Worm (Caenorhabditis elegans) whole organism, L2 larva: ENCODE data around the gene T14G11.1.

ENCODE experiments used
- R02D3.7 ChIP-seq: fragments of 150-350 bp; optimal IDR thresholded peaks from 2 replicates; lab custom pipeline; 2014; ENCODE audit warnings: missing biosample characterization, missing genetic modification characterization
- Y55F3AM.14 ChIP-seq: fragments of 200-800 bp; sonication (Bioruptor generic); optimal IDR thresholded peaks from 2 replicates; lab custom pipeline; 2018; ENCODE audit warnings: mild to moderate bottlenecking, missing genetic modification characterization, missing compliant biosample characterization
- ZK546.5 ChIP-seq: sonication (generic microtip); optimal IDR thresholded peaks from 2 replicates; lab custom pipeline; 2017; ENCODE audit warnings: missing biosample characterization, missing genetic modification characterization
- aly-2 ChIP-seq: fragments of 150-350 bp; optimal IDR thresholded peaks from 2 replicates; lab custom pipeline; 2014; ENCODE audit warnings: missing biosample characterization, missing genetic modification characterization
- ama-1 ChIP-seq: fragments of 150-350 bp; optimal IDR thresholded peaks from 2 replicates; lab custom pipeline; 2018; ENCODE audit warnings: inconsistent platforms
- dmd-4 ChIP-seq: sonication (generic microtip); optimal IDR thresholded peaks from 2 replicates; lab custom pipeline; 2017; ENCODE audit warnings: missing biosample characterization, missing genetic modification characterization
- egl-27 ChIP-seq: sonication (generic microtip); optimal IDR thresholded peaks from 3 replicates; lab custom pipeline; 2017; ENCODE audit warnings: missing biosample characterization, missing genetic modification reagents, missing genetic modification characterization
- mdl-1 ChIP-seq, 2 experiments: fragments of 150-350 bp in 1 of 2; sonication (generic microtip) in 1 of 2; optimal IDR thresholded peaks; 2 replicates each; lab custom pipeline; 2017; ENCODE audit warnings: missing biosample characterization in 2 of 2, missing genetic modification characterization in 2 of 2
- unc-39 ChIP-seq: fragments of 150-350 bp; optimal IDR thresholded peaks from 2 replicates; lab custom pipeline; 2014; ENCODE audit warnings: missing biosample characterization, missing genetic modification characterization
- unc-62 ChIP-seq: fragments of 150-350 bp; optimal IDR thresholded peaks from 2 replicates; lab custom pipeline; 2014; ENCODE audit warnings: missing biosample characterization, missing genetic modification reagents, missing genetic modification characterization
- zag-1 ChIP-seq: fragments of 150-350 bp; optimal IDR thresholded peaks from 2 replicates; lab custom pipeline; 2014; ENCODE audit warnings: missing biosample characterization, missing genetic modification characterization

- no peak for TF ChIP-seq ZK546.5 (tag; lab: Kevin White, UChicago)
- no peak for TF ChIP-seq R02D3.7
- TF ChIP-seq egl-27, result no peak
- TF ChIP-seq dmd-4 (tag; lab: Kevin White, UChicago), result no peak
- TF ChIP-seq ama-1 (lab: Kevin White, UChicago), result no peak
- no peak for TF ChIP-seq zag-1 (tag; lab: Kevin White, UChicago)
- TF ChIP-seq mdl-1 (tag; optimal IDR thresholded peaks at IDR 0.05; lab: Kevin White, UChicago), result no peak
- no peak for TF ChIP-seq unc-62 (GFP tag; lab: Kevin White, UChicago)
- TF ChIP-seq Y55F3AM.14 (GFP tag; lab: Kevin White, UChicago), result no peak
- TF ChIP-seq unc-39 (tag; lab: Kevin White, UChicago), result no peak
- no peak for TF ChIP-seq aly-2
Observed at ce11 chrX:2695292-2695691, 6.5 kb downstream of the T14G11.1 start.
